Fruit fly (Drosophila melanogaster) whole organism, wandering third instar larva: ENCODE results near the gene CG32110.
A peak's percentile ranks its signal among the peaks of the same experiment; 100 is the strongest.

Source experiments
- Abd-B ChIP-seq: fragments of >200 bp; optimal IDR thresholded peaks from 2 replicates; lab custom pipeline; 2017; ENCODE audit warnings: missing biosample characterization, missing genetic modification characterization
- CG32264 ChIP-seq: fragments of 200-800 bp; sonication (Bioruptor generic); optimal IDR thresholded peaks from 2 replicates; lab custom pipeline; 2016; ENCODE audit warnings: missing biosample characterization, missing genetic modification characterization
- CG9705 ChIP-seq: fragments of 200-800 bp; sonication (Bioruptor generic); optimal IDR thresholded peaks from 2 replicates; lab custom pipeline; 2018; ENCODE audit warnings: missing biosample characterization, mild to moderate bottlenecking, missing genetic modification characterization
- CrebA ChIP-seq: fragments of 200-800 bp; sonication (Bioruptor generic); optimal IDR thresholded peaks from 2 replicates; lab custom pipeline; 2016; ENCODE audit warnings: missing biosample characterization, mild to moderate bottlenecking, missing genetic modification characterization, borderline replicate concordance
- GATAd ChIP-seq: sonication (Bioruptor generic); optimal IDR thresholded peaks from 2 replicates; lab custom pipeline; 2016; ENCODE audit warnings: missing biosample characterization, missing genetic modification characterization
- HLH106 ChIP-seq: fragments of 200-800 bp; optimal IDR thresholded peaks from 3 replicates; lab custom pipeline; 2019; ENCODE audit warnings: missing biosample characterization, mild to moderate bottlenecking, missing genetic modification characterization, moderate library complexity
- Hnf4 ChIP-seq: fragments of 200-800 bp; sonication (Bioruptor generic); optimal IDR thresholded peaks from 2 replicates; lab custom pipeline; 2016; ENCODE audit warnings: missing biosample characterization, mild to moderate bottlenecking, missing genetic modification characterization
- Hr83 ChIP-seq: fragments of 200-300 bp; sonication (Bioruptor generic); optimal IDR thresholded peaks from 2 replicates; lab custom pipeline; 2016; ENCODE audit warnings: missing biosample characterization, mild to moderate bottlenecking, missing genetic modification characterization, moderate library complexity; ENCODE audit not compliant: poor library complexity, severe bottlenecking
- Jra ChIP-seq: sonication (Bioruptor generic); optimal IDR thresholded peaks from 2 replicates; lab custom pipeline; 2016; ENCODE audit warnings: missing biosample characterization, missing genetic modification characterization
- Mio ChIP-seq: sonication (Bioruptor generic); optimal IDR thresholded peaks from 2 replicates; lab custom pipeline; 2016; ENCODE audit warnings: missing biosample characterization, missing genetic modification characterization
- Myc ChIP-seq: fragments of >200 bp; optimal IDR thresholded peaks from 2 replicates; lab custom pipeline; 2017
- N ChIP-seq: fragments of >200 bp; optimal IDR thresholded peaks from 2 replicates; lab custom pipeline; 2018; ENCODE audit warnings: missing biosample characterization, missing external identifiers, missing genetic modification characterization
- OdsH ChIP-seq: fragments of 200-800 bp; sonication (Bioruptor generic); optimal IDR thresholded peaks from 2 replicates; lab custom pipeline; 2016; ENCODE audit warnings: missing biosample characterization, mild to moderate bottlenecking, missing genetic modification characterization
- Rel ChIP-seq, 2 experiments: fragments of 200-800 bp; sonication (Bioruptor generic) in 1 of 2; optimal IDR thresholded peaks; 2 replicates in 1 of 2; 3 replicates in 1 of 2; lab custom pipeline; 2016 to 2019; ENCODE audit warnings: mild to moderate bottlenecking in 2 of 2, missing biosample characterization in 2 of 2, missing genetic modification characterization in 2 of 2, moderate library complexity in 1 of 2
- Sp1 ChIP-seq: fragments of 200-800 bp; sonication (Bioruptor generic); optimal IDR thresholded peaks from 3 replicates; lab custom pipeline; 2019; ENCODE audit warnings: missing biosample characterization, mild to moderate bottlenecking, missing genetic modification characterization, moderate library complexity
- Vsx2 ChIP-seq: fragments of 200-300, 225-300 bp; sonication (Bioruptor generic); optimal IDR thresholded peaks from 2 replicates; lab custom pipeline; 2018; ENCODE audit warnings: missing biosample characterization, missing genetic modification characterization; ENCODE audit not compliant: partially characterized antibody
- brk ChIP-seq: fragments of 200-800 bp; sonication (Bioruptor generic); optimal IDR thresholded peaks from 2 replicates; lab custom pipeline; 2016; ENCODE audit warnings: missing biosample characterization, mild to moderate bottlenecking, missing genetic modification characterization
- dl ChIP-seq, 2 experiments: fragments of 175-275, 200-275 bp in 1 of 2; fragments of 200-275 bp in 1 of 2; sonication (Bioruptor generic); optimal IDR thresholded peaks; lab custom pipeline; 2018; ENCODE audit warnings: mild to moderate bottlenecking in 2 of 2, missing biosample characterization in 2 of 2, missing genetic modification characterization in 2 of 2, moderate library complexity in 2 of 2; ENCODE audit not compliant: partially characterized antibody in 2 of 2, insufficient read depth in 1 of 2
- dmrt93B ChIP-seq: fragments of 200-800 bp; sonication (Bioruptor generic); optimal IDR thresholded peaks from 2 replicates; lab custom pipeline; 2018; ENCODE audit warnings: missing biosample characterization, mild to moderate bottlenecking, missing genetic modification characterization
- dsf ChIP-seq: sonication (Bioruptor generic); optimal IDR thresholded peaks from 2 replicates; lab custom pipeline; 2016; ENCODE audit warnings: missing biosample characterization, missing genetic modification characterization, borderline replicate concordance
- foxo ChIP-seq, 2 experiments: fragments of 200-800 bp; sonication (Bioruptor generic); optimal IDR thresholded peaks; 2 replicates in 1 of 2; 3 replicates in 1 of 2; lab custom pipeline; 2016 to 2017; ENCODE audit warnings: missing biosample characterization in 2 of 2, missing genetic modification characterization in 2 of 2
- h ChIP-seq: fragments of 200-800 bp; sonication (Bioruptor generic); optimal IDR thresholded peaks from 3 replicates; lab custom pipeline; 2016; ENCODE audit warnings: missing biosample characterization, mild to moderate bottlenecking, missing genetic modification characterization
- jim ChIP-seq: fragments of 175-275, 200-325 bp; sonication (Bioruptor generic); optimal IDR thresholded peaks from 2 replicates; lab custom pipeline; 2016; ENCODE audit warnings: missing biosample characterization, mild to moderate bottlenecking, missing genetic modification characterization
- pan ChIP-seq: fragments of >200 bp; optimal IDR thresholded peaks from 2 replicates; lab custom pipeline; 2017
- psq ChIP-seq: fragments of 200-800 bp; sonication (Bioruptor generic); optimal IDR thresholded peaks from 3 replicates; lab custom pipeline; 2017; ENCODE audit warnings: missing biosample characterization, mild to moderate bottlenecking, missing genetic modification characterization, moderate library complexity
- rgr ChIP-seq: fragments of 200-800 bp; sonication (Bioruptor generic); optimal IDR thresholded peaks from 3 replicates; lab custom pipeline; 2016; ENCODE audit warnings: missing biosample characterization, mild to moderate bottlenecking, missing genetic modification characterization
- sage ChIP-seq: fragments of 200-800 bp; sonication (Bioruptor generic); optimal IDR thresholded peaks from 2 replicates; lab custom pipeline; 2016; ENCODE audit warnings: missing biosample characterization, mild to moderate bottlenecking, missing genetic modification characterization
- sv ChIP-seq: fragments of 200-800 bp; sonication (Bioruptor generic); optimal IDR thresholded peaks from 3 replicates; lab custom pipeline; 2016; ENCODE audit warnings: missing biosample characterization, missing genetic modification characterization
- woc ChIP-seq: sonication (Bioruptor generic); optimal IDR thresholded peaks from 2 replicates; lab custom pipeline; 2016; ENCODE audit warnings: missing biosample characterization, mild to moderate bottlenecking, missing genetic modification characterization

CG32110 gene

DNA sequence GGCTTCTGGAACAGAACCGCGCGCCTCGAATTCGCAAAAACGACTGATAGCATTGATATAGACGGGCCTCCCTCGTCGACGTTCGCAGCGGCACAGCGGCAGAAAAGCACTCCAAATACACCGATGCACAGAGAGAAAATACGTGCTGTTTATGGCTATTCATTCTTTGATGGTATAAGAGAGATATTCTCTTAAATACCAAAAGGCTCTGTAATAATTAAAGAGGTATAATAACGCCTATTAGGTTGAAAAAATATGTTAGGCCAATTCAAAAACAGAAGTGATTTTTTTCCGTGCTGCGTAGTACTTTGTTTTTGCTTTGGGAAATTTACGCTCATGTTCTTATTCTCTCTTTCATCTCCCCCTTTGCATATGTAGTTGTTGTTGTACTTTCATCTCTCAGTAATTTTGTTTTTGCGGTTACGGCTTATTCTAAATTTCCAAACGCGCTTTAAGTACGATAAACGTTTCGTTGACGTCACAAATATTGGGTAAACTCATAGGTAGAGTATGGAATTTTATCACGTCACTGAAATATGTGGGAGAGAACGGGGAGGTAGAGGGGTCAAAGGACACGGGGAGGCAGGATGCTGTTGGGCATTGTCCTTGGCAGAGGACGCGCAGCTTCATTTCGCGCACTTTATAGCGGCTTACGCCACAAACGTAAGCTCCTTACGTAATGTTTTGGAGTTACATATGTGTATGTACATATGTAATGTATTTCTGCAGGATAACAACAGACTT is 34.7 kb downstream of the CG32110 start, which contains the start of gene nebu (continued):
- TF ChIP-seq sage (GFP tag; lab: Kevin White, UChicago) = peak; percentile 95
- TF ChIP-seq Myc = no peak
- peak; percentile 98 for TF ChIP-seq HLH106 (tag; lab: Kevin White, UChicago)
- peak; percentile 91 for TF ChIP-seq CG9705 (GFP tag; lab: Kevin White, UChicago)
- peak; percentile 99 for TF ChIP-seq OdsH (GFP tag; lab: Kevin White, UChicago)

DNA sequence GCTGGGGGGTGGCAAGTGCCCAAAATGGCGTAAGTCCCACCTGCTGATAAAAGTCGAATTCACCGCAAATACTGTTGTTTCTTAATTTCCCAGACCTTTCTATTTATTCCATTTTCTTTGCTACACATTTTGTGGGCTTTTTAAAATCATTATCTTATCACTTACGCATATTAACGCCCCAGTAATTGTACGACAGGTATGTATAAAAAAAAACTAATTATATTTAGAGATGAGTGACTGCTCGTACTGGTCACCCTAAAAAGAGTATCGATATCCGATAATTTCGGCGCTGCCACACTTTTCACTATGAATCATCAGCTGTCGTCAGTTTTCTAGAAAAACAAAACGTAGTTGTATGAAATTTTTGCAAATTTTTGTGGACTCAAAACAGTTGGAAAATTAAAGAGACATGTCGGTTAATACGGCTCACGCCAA is 41.4 kb downstream of the CG32110 start, which contains the start of the genes CG10948 and Wbp2:
Gene CG10948, minus strand, starts transcription at position 251 of the 435 bp plus-strand sequence.
Gene Wbp2, plus strand, starts transcription at position 299 of the 435 bp plus-strand sequence.
- TF ChIP-seq Hnf4 (GFP tag; lab: Kevin White, UChicago) (peak; percentile 64), Rel (GFP tag; optimal IDR thresholded peaks at IDR 0.05; lab: Kevin White, UChicago) (no peak), Rel (tag; optimal IDR thresholded peaks at IDR 0.05; lab: Kevin White, UChicago) (peak; percentile 95), Mio (no peak), pan (lab: Kevin White, UChicago) (no peak), CG32264 (GFP tag; lab: Kevin White, UChicago) (peak; percentile 3), CrebA (GFP tag; lab: Kevin White, UChicago) (peak; percentile 73), foxo (GFP tag; optimal IDR thresholded peaks at IDR 0.05; lab: Kevin White, UChicago) (peak in 1 of 2 experiments; percentile 36), woc (GFP tag; lab: Kevin White, UChicago) (no peak), dl (GFP tag; optimal IDR thresholded peaks at IDR 0.05; lab: Kevin White, UChicago; ENCODE audit: insufficient read depth in 1 of 2, partially characterized antibody in 2 of 2) (no peak), Vsx2 (GFP tag; lab: Kevin White, UChicago) (peak; percentile 48), GATAd (no peak), psq (GFP tag; lab: Kevin White, UChicago) (peak; percentile 90), N (GFP tag; lab: Kevin White, UChicago) (no peak), CG9705 (GFP tag; lab: Kevin White, UChicago) (peak; percentile 20), sage (GFP tag; lab: Kevin White, UChicago) (peak; percentile 57), Jra (GFP tag; lab: Kevin White, UChicago) (peak; percentile 89), dsf (GFP tag; lab: Kevin White, UChicago) (peak; percentile 22), rgr (GFP tag; lab: Kevin White, UChicago) (no peak), Hr83 (GFP tag; lab: Kevin White, UChicago) (no peak), dmrt93B (no peak)

DNA sequence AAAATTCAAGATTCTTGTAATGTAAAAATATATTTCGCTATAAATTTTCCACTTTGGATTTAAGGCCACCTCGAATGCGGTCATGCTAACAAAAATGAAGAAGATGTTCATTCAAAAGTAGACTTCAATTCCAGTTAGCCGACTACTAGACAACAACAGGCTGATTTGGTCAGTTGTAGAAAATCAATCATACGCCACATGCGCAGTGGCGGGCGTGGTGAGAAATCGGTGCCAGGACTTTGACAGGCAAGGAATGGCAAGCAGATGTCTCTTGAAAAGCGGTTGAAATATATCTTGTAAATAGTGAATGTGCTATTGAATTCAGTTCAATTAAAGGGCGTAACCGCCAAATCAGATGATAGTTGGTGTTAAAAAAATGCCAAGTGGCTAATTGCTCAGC is 44.9 kb downstream of the CG32110 start, which contains the start of gene Ent3:
Gene Ent3, plus strand, starts transcription at position 224 of the 400 bp plus-strand sequence.
- no peak for TF ChIP-seq brk (GFP tag; lab: Kevin White, UChicago)
- no peak for TF ChIP-seq Rel (GFP tag; optimal IDR thresholded peaks at IDR 0.05; lab: Kevin White, UChicago)
- no peak for TF ChIP-seq Rel (tag; optimal IDR thresholded peaks at IDR 0.05; lab: Kevin White, UChicago)
- no peak for TF ChIP-seq Sp1 (GFP tag; lab: Kevin White, UChicago)
- TF ChIP-seq Abd-B (GFP tag; lab: Kevin White, UChicago) = no peak
- no peak for TF ChIP-seq CG32264 (GFP tag; lab: Kevin White, UChicago)
- no peak for TF ChIP-seq Vsx2 (GFP tag; lab: Kevin White, UChicago)
- TF ChIP-seq jim = no peak
- TF ChIP-seq h = no peak

DNA sequence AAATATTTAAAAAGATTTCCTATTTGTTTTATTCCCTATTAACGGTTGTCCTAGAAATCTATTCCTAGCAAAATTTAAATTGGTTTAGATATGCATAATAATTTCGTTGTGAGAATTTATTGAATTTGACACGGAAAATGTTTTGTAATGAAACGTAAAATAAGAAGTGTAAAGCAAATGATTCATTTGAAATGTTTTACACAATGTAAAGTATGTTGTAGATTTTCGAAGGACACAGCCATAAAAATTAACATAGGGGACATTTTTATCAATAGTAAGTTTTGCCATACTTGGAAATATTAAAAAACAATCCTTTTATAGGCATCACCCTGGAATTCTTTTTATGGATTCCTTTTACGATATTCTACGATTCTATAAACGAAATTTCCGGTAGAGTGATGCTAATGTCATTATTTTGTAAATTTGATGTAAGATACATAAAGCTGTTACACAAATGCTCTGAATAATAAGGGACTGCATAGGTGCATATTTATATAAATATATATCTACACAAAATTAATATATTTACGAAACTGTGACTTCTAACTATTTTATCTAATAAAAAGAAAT is 49.1 kb downstream of the CG32110 start:
- TF ChIP-seq sv (GFP tag; lab: Kevin White, UChicago) (no peak), OdsH (GFP tag; lab: Kevin White, UChicago) (no peak), Vsx2 (GFP tag; lab: Kevin White, UChicago) (no peak), GATAd (no peak), Jra (GFP tag; lab: Kevin White, UChicago) (no peak), dmrt93B (no peak), rgr (GFP tag; lab: Kevin White, UChicago) (no peak), Hr83 (GFP tag; lab: Kevin White, UChicago) (no peak), N (GFP tag; lab: Kevin White, UChicago) (no peak), pan (lab: Kevin White, UChicago) (no peak), dl (GFP tag; optimal IDR thresholded peaks at IDR 0.05; lab: Kevin White, UChicago; ENCODE audit: insufficient read depth in 1 of 2, partially characterized antibody in 2 of 2) (no peak)
